Worm (Caenorhabditis elegans): ENCODE measurements around the gene C02F5.14.

ce11 chrIII:8211562-8211961 lies 23.8 kb downstream of the C02F5.14 start:
- TF ChIP-seq aly-1 (tag; optimal IDR thresholded peaks at IDR 0.05) (no peak), flt-1 (GFP tag; IDR thresholded peaks at IDR 0.05) (no peak), ama-1 (optimal IDR thresholded peaks at IDR 0.05) (no peak), tbx-11 (GFP tag; IDR thresholded peaks at IDR 0.05) (no peak), tra-4 (tag; optimal IDR thresholded peaks at IDR 0.05) (no peak), pes-1 (GFP tag; IDR thresholded peaks at IDR 0.05) (no peak), scrt-1 (GFP tag; IDR thresholded peaks at IDR 0.05) (no peak), F13C5.2 (tag; optimal IDR thresholded peaks at IDR 0.05) (no peak), hmbx-1 (tag; optimal IDR thresholded peaks at IDR 0.05) (no peak), ceh-36 (tag; optimal IDR thresholded peaks at IDR 0.05) (no peak), tbx-37 (GFP tag; conservative IDR thresholded peaks at IDR 0.05) (no peak), ceh-13 (GFP tag; optimal IDR thresholded peaks at IDR 0.05) (no peak)
